Worm (Caenorhabditis elegans) whole organism, midembryonic: ENCODE data around the gene T21D12.7.

Experiments
- cog-1 ChIP-seq: sonication (generic microtip); optimal IDR thresholded peaks from 2 replicates; lab custom pipeline; 2016; ENCODE audit warnings: missing genetic modification characterization, missing compliant biosample characterization
- med-1 ChIP-seq: sonication (generic microtip); optimal IDR thresholded peaks from 2 replicates; lab custom pipeline; 2017; ENCODE audit warnings: missing genetic modification characterization, mild to moderate bottlenecking, missing compliant biosample characterization, antibody characterized with exemption, missing genetic modification reagents; ENCODE audit not compliant: insufficient read depth

ce11 chrIV:291851-292367 is 653 bp upstream of the T21D12.7 start:
- TF ChIP-seq cog-1 (tag; lab: Kevin White, UChicago) (no peak), med-1 (GFP tag; lab: Kevin White, UChicago) (no peak)
